Worm (Caenorhabditis elegans) whole organism, L4 larva: ENCODE measurements around the gene Y49F6B.14.

ENCODE experiments used
- F10B5.3 ChIP-seq: sonication (generic microtip); optimal IDR thresholded peaks from 2 replicates; lab custom pipeline; 2016; ENCODE audit warnings: mild to moderate bottlenecking, missing genetic modification characterization, missing compliant biosample characterization
- ama-1 ChIP-seq: fragments of 150-350 bp; optimal IDR thresholded peaks from 2 replicates; lab custom pipeline; 2014; ENCODE audit warnings: inconsistent platforms, mixed read lengths
- zfp-3 ChIP-seq: fragments of 200-800 bp; sonication (Bioruptor generic); conservative IDR thresholded peaks from 2 replicates; pipeline ENCODE4 v1.3.6; 2022; ENCODE audit warnings: missing genetic modification reagents, missing genetic modification characterization, missing compliant biosample characterization

DNA sequence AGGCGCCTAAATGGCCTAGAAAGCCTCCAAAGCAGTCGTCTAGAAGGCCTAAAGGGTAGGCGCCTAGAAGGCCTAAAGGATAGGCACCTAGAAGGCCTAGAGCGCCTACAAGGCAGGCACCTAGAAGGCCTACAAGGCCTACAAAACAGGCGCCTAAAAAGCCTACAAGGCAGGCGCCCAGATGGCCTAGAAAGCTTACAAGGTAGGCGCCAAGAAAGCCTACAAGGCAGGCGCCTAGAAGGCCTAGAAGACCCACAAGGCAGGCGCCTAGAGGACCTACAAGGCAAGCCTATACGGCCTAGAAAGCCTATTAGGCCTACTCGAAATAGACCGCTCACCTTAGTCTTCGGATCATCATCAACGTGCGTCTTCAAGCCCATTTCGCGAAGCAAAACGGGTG is 13.3 kb downstream of the Y49F6B.14 start:
- TF ChIP-seq F10B5.3 = no peak
- TF ChIP-seq ama-1 (lab: Kevin White, UChicago) = no peak
- TF ChIP-seq zfp-3 (GFP tag; lab: Robert Waterston, UW) = no peak
